Fruit fly (Drosophila melanogaster) whole organism, embryonic: ENCODE data around the gene AlaRS-m.

Source experiments
- B-H1 ChIP-seq: fragments of 200-800 bp; sonication (Bioruptor generic); IDR thresholded peaks from 3 replicates; pipeline ENCODE4 v1.3.6; 2022; ENCODE audit warnings: missing biosample characterization, missing genetic modification characterization
- Bdp1 ChIP-seq: fragments of 200-800 bp; sonication (Bioruptor generic); optimal IDR thresholded peaks from 3 replicates; lab custom pipeline; 2016; ENCODE audit warnings: missing biosample characterization, missing genetic modification characterization
- Bteb2 ChIP-seq: fragments of 200-800 bp; sonication (Bioruptor generic); optimal IDR thresholded peaks from 2 replicates; lab custom pipeline; 2016; ENCODE audit warnings: missing biosample characterization, missing genetic modification characterization
- CG1024 ChIP-seq: fragments of 200-800 bp; sonication (Bioruptor generic); IDR thresholded peaks from 2 replicates; pipeline ENCODE4 v1.3.6; 2022; ENCODE audit warnings: missing biosample characterization, missing genetic modification characterization
- CG10565 ChIP-seq: fragments of 200-800 bp; sonication (Bioruptor generic); optimal IDR thresholded peaks from 3 replicates; lab custom pipeline; 2016; ENCODE audit warnings: missing biosample characterization, mild to moderate bottlenecking, missing genetic modification characterization
- CG11247 ChIP-seq: fragments of 200-800 bp; sonication (Bioruptor generic); IDR thresholded peaks from 2 replicates; pipeline ENCODE4 v1.3.6; 2022; ENCODE audit warnings: missing biosample characterization, missing genetic modification characterization
- CG12219 ChIP-seq: fragments of 200-800 bp; sonication (Bioruptor generic); optimal IDR thresholded peaks from 3 replicates; lab custom pipeline; 2018; ENCODE audit warnings: missing biosample characterization, mild to moderate bottlenecking, missing genetic modification characterization
- CG12769 ChIP-seq: fragments of 200-800 bp; sonication (Bioruptor generic); optimal IDR thresholded peaks from 2 replicates; lab custom pipeline; 2019; ENCODE audit warnings: missing biosample characterization, mild to moderate bottlenecking, missing genetic modification characterization, moderate library complexity
- CG13775 ChIP-seq: fragments of 200-800 bp; sonication (Bioruptor generic); optimal IDR thresholded peaks from 3 replicates; lab custom pipeline; 2017; ENCODE audit warnings: missing biosample characterization, mild to moderate bottlenecking, missing genetic modification characterization
- CG14710 ChIP-seq: fragments of 200-800 bp; sonication (Bioruptor generic); optimal IDR thresholded peaks from 3 replicates; lab custom pipeline; 2019; ENCODE audit warnings: missing biosample characterization, mild to moderate bottlenecking, missing genetic modification characterization, moderate library complexity
- CG15514 ChIP-seq: fragments of 200-800 bp; sonication (Bioruptor generic); optimal IDR thresholded peaks from 3 replicates; lab custom pipeline; 2017; ENCODE audit warnings: missing biosample characterization, missing genetic modification characterization, mild to moderate bottlenecking, moderate library complexity, missing genetic modification reagents
- CG18011 ChIP-seq: fragments of 200-800 bp; sonication (Bioruptor generic); optimal IDR thresholded peaks from 2 replicates; lab custom pipeline; 2017; ENCODE audit warnings: missing biosample characterization, missing genetic modification characterization, mild to moderate bottlenecking, moderate library complexity, missing genotype
- CG2199 ChIP-seq: fragments of 200-800 bp; sonication (Bioruptor generic); IDR thresholded peaks from 3 replicates; pipeline ENCODE4 v1.3.6; 2022; ENCODE audit warnings: missing biosample characterization, missing genetic modification characterization
- CG2712 ChIP-seq: fragments of 200-800 bp; optimal IDR thresholded peaks from 3 replicates; lab custom pipeline; 2019; ENCODE audit warnings: missing biosample characterization, mild to moderate bottlenecking, missing genetic modification characterization, moderate library complexity
- CG34376 ChIP-seq: fragments of 200-800 bp; sonication (Bioruptor generic); optimal IDR thresholded peaks from 2 replicates; lab custom pipeline; 2018; ENCODE audit warnings: missing biosample characterization, mild to moderate bottlenecking, missing genetic modification characterization
- CG3726 ChIP-seq: fragments of 200-800 bp; sonication (Bioruptor generic); IDR thresholded peaks from 3 replicates; pipeline ENCODE4, ENCODE4 v1.3.6; 2022; ENCODE audit warnings: missing biosample characterization, missing genetic modification characterization
- CG3838 ChIP-seq: fragments of 200-800 bp; sonication (Bioruptor generic); optimal IDR thresholded peaks from 3 replicates; lab custom pipeline; 2016; ENCODE audit warnings: missing biosample characterization, missing genetic modification characterization
- CG4360 ChIP-seq: fragments of 200-800 bp; sonication (Bioruptor generic); IDR thresholded peaks from 2 replicates; pipeline ENCODE4 v1.3.6; 2022; ENCODE audit warnings: missing biosample characterization, missing genetic modification characterization
- CG5953 ChIP-seq: fragments of 200-800 bp; sonication (Bioruptor generic); IDR thresholded peaks from 2 replicates; pipeline ENCODE4 v1.3.6; 2022; ENCODE audit warnings: missing biosample characterization, missing genetic modification characterization
- CG7556 ChIP-seq: fragments of 200-800 bp; sonication (Bioruptor generic); optimal IDR thresholded peaks from 2 replicates; lab custom pipeline; 2017; ENCODE audit warnings: missing biosample characterization, mild to moderate bottlenecking, missing genetic modification characterization
- CG8089 ChIP-seq: fragments of 200-800 bp; sonication (Bioruptor generic); optimal IDR thresholded peaks from 3 replicates; lab custom pipeline; 2016; ENCODE audit warnings: missing biosample characterization, missing genetic modification characterization
- CG8281 ChIP-seq: fragments of 200-800 bp; sonication (Bioruptor generic); optimal IDR thresholded peaks from 2 replicates; lab custom pipeline; 2018; ENCODE audit warnings: missing biosample characterization, mild to moderate bottlenecking, missing genetic modification characterization, moderate library complexity
- CG8924 ChIP-seq: fragments of 200-800 bp; optimal IDR thresholded peaks from 3 replicates; lab custom pipeline; 2019; ENCODE audit warnings: missing biosample characterization, mild to moderate bottlenecking, missing genetic modification characterization, moderate library complexity
- CG9727 ChIP-seq: fragments of 200-800 bp; sonication (Bioruptor generic); optimal IDR thresholded peaks from 3 replicates; lab custom pipeline; 2017; ENCODE audit warnings: missing biosample characterization, mild to moderate bottlenecking, missing genetic modification characterization
- Chrac-16 ChIP-seq: fragments of 200-800 bp; sonication (Bioruptor generic); optimal IDR thresholded peaks from 3 replicates; lab custom pipeline; 2016; ENCODE audit warnings: missing biosample characterization, missing genetic modification characterization
- Dp ChIP-seq: fragments of 200-800 bp; sonication (Bioruptor generic); optimal IDR thresholded peaks from 2 replicates; lab custom pipeline; 2018; ENCODE audit warnings: missing biosample characterization, mild to moderate bottlenecking, missing genetic modification characterization, moderate library complexity
- Ets65A ChIP-seq: fragments of 200-800 bp; sonication (Bioruptor generic); peaks from one replicate; lab custom pipeline; 2016; ENCODE audit warnings: missing biosample characterization, missing genetic modification characterization
- Hmr ChIP-seq: fragments of 200-800 bp; sonication (Bioruptor generic); optimal IDR thresholded peaks from 3 replicates; lab custom pipeline; 2017; ENCODE audit warnings: mild to moderate bottlenecking, missing biosample characterization, missing genetic modification reagents, missing genetic modification characterization
- Hmx ChIP-seq: fragments of 200-800 bp; sonication (Bioruptor generic); optimal IDR thresholded peaks from 2 replicates; lab custom pipeline; 2016; ENCODE audit warnings: missing biosample characterization, missing genetic modification characterization
- Ravus ChIP-seq: fragments of 200-800 bp; sonication (Bioruptor generic); IDR thresholded peaks from 2 replicates; pipeline ENCODE4 v1.3.6; 2022; ENCODE audit warnings: missing biosample characterization, missing genetic modification characterization
- Scr ChIP-seq: fragments of 200-800 bp; sonication (Bioruptor generic); IDR thresholded peaks from 2 replicates; pipeline ENCODE4 v1.3.6; 2022; ENCODE audit warnings: missing biosample characterization, missing genetic modification characterization; ENCODE audit not compliant: partially characterized antibody
- Side ChIP-seq: fragments of 200-800 bp; sonication (Bioruptor generic); optimal IDR thresholded peaks from 2 replicates; lab custom pipeline; 2016; ENCODE audit warnings: missing biosample characterization, missing genetic modification characterization
- ap ChIP-seq: fragments of 200-800 bp; sonication (Bioruptor generic); IDR thresholded peaks from 2 replicates; pipeline ENCODE4 v1.3.6; 2022; ENCODE audit warnings: missing biosample characterization, missing genetic modification characterization
- bbx ChIP-seq: fragments of 200-800 bp; sonication (Bioruptor generic); IDR thresholded peaks from 2 replicates; pipeline ENCODE4 v1.3.6; 2022; ENCODE audit warnings: missing biosample characterization, missing genetic modification characterization; ENCODE audit not compliant: partially characterized antibody
- bigmax ChIP-seq: fragments of 200-800 bp; sonication (Bioruptor generic); optimal IDR thresholded peaks from 2 replicates; lab custom pipeline; 2018; ENCODE audit warnings: missing biosample characterization, mild to moderate bottlenecking, missing genetic modification characterization
- da ChIP-seq: fragments of 200-800 bp; sonication (Bioruptor generic); optimal IDR thresholded peaks from 2 replicates; lab custom pipeline; 2016; ENCODE audit warnings: missing biosample characterization, missing genetic modification characterization
- disco-r ChIP-seq: fragments of 200-800 bp; sonication (Bioruptor generic); optimal IDR thresholded peaks from 2 replicates; lab custom pipeline; 2016; ENCODE audit warnings: missing biosample characterization, missing genetic modification characterization
- h ChIP-seq: fragments of >200 bp; optimal IDR thresholded peaks from 2 replicates; lab custom pipeline; 2017
- hkb ChIP-seq, 2 experiments: fragments of 200-800 bp in 1 of 2; fragments of >200 bp in 1 of 2; sonication (Bioruptor generic) in 1 of 2; IDR thresholded peaks in 1 of 2; optimal IDR thresholded peaks in 1 of 2; 2 replicates each; pipeline versions ENCODE4 v1.3.6 to Lab custom; 2017 to 2022; ENCODE audit warnings: missing biosample characterization in 1 of 2, missing genetic modification characterization in 1 of 2
- insv ChIP-seq, 2 experiments: fragments of 200-800 bp; sonication (Bioruptor generic); optimal IDR thresholded peaks; 3 replicates each; lab custom pipeline; 2016 to 2018; ENCODE audit warnings: missing biosample characterization in 2 of 2, missing genetic modification characterization in 2 of 2
- jigr1 ChIP-seq: fragments of 200-800 bp; sonication (Bioruptor generic); IDR thresholded peaks from 3 replicates; pipeline ENCODE4 v1.3.6; 2022; ENCODE audit warnings: missing biosample characterization, missing genetic modification characterization
- jing ChIP-seq: fragments of 200-800 bp; sonication (Bioruptor generic); optimal IDR thresholded peaks from 2 replicates; lab custom pipeline; 2018; ENCODE audit warnings: missing biosample characterization, mild to moderate bottlenecking, missing genetic modification characterization
- kay ChIP-seq: fragments of 200-800 bp; sonication (Bioruptor generic); optimal IDR thresholded peaks from 2 replicates; lab custom pipeline; 2016; ENCODE audit warnings: missing biosample characterization, missing genetic modification characterization
- nom ChIP-seq: fragments of 200-800 bp; sonication (Bioruptor generic); optimal IDR thresholded peaks from 2 replicates; lab custom pipeline; 2017; ENCODE audit warnings: missing biosample characterization, missing genetic modification characterization, mild to moderate bottlenecking, moderate library complexity, missing genetic modification reagents
- seq ChIP-seq: fragments of 200-800 bp; sonication (Bioruptor generic); IDR thresholded peaks from 2 replicates; pipeline ENCODE4 v1.3.6; 2022; ENCODE audit warnings: missing biosample characterization, missing genetic modification characterization
- unpg ChIP-seq: fragments of 200-800 bp; sonication (Bioruptor generic); optimal IDR thresholded peaks from 3 replicates; lab custom pipeline; 2018; ENCODE audit warnings: missing biosample characterization, mild to moderate bottlenecking, missing genetic modification characterization, moderate library complexity
- vvl ChIP-seq: fragments of 200-800 bp; sonication (Bioruptor generic); IDR thresholded peaks from 2 replicates; pipeline ENCODE4 v1.3.6; 2022; ENCODE audit warnings: missing biosample characterization, missing genetic modification characterization
- zen2 ChIP-seq: fragments of 200-800 bp; sonication (Bioruptor generic); IDR thresholded peaks from 3 replicates; pipeline ENCODE4 v1.3.6; 2022; ENCODE audit warnings: missing biosample characterization, missing genetic modification characterization; ENCODE audit not compliant: partially characterized antibody

The AlaRS-m gene

DNA sequence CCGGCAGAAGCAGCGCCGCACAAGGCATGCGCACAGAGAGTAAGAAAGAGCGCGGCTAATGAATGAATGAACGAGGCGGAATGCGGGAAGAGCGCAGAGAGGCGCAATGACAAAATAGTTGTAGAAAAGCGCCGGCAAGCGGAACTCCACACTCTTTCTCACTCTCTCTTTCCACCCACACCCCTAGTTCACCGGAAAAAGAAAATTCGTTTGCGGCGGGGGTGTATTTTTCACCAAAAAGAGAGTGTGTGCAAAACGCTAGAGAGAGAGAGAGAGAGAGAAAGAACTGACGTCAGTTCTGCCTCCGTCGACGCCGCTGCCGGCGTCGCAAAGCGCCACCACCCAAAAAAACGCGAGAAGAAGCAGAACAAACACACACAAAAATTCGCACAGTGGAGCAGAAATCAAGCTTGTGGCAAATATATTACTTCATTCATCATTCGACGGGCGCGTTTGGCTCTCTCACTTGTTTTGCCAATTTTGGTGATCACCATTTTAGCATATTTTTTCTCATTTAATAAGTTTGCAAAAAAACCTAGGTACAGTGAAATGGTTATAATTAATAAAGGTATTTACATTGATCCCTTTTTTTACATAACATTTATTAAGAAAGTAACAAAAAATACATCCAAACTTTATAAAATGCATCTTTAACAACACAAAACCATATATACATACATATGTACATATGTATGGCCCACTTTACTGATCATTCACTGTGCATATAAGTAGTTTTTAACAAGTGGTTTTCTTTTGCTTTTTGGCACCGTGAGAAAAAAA is 39.2 kb downstream of the AlaRS-m start (continued):
- peak; percentile 9 for TF ChIP-seq nom (GFP tag; lab: Kevin White, UChicago)
- no peak for TF ChIP-seq CG10565 (GFP tag; lab: Kevin White, UChicago)
- TF ChIP-seq Dp = no peak
- TF ChIP-seq Scr = peak; percentile 47
- peak; percentile 30; the same call in 2 of the 3 replicates for TF ChIP-seq B-H1 (GFP tag; lab: Robert Waterston, UW)
- TF ChIP-seq CG4360 (GFP tag; lab: Robert Waterston, UW) = no peak; the same call in 1 of the 2 replicates
- TF ChIP-seq CG8281 (tag; lab: Kevin White, UChicago) = no peak
- no peak for TF ChIP-seq Bdp1 (GFP tag; lab: Kevin White, UChicago)
- no peak for TF ChIP-seq CG11247 (GFP tag; lab: Robert Waterston, UW)
- TF ChIP-seq CG9727 (GFP tag; lab: Kevin White, UChicago) = peak; percentile 64
- TF ChIP-seq CG1024 = no peak
- peak; percentile 66 for TF ChIP-seq CG13775 (GFP tag; lab: Kevin White, UChicago)
- no peak for TF ChIP-seq insv (GFP tag; optimal IDR thresholded peaks at IDR 0.05; lab: Kevin White, UChicago)
- peak; percentile 31 for TF ChIP-seq CG18011 (GFP tag; lab: Kevin White, UChicago)
- TF ChIP-seq CG2712 (tag; lab: Kevin White, UChicago) = peak; percentile 57
- TF ChIP-seq CG3838 = no peak
- TF ChIP-seq seq = peak; percentile 41
- no peak for TF ChIP-seq jigr1 (GFP tag; lab: Robert Waterston, UW)
- TF ChIP-seq jing (GFP tag; lab: Kevin White, UChicago) = no peak
- no peak for TF ChIP-seq bigmax
- TF ChIP-seq CG8089 (GFP tag; lab: Kevin White, UChicago) = no peak
- TF ChIP-seq Hmr (GFP tag; lab: Kevin White, UChicago) = peak; percentile 55
- no peak for TF ChIP-seq hkb (optimal IDR thresholded peaks at IDR 0.05; lab: Kevin White, UChicago)
- TF ChIP-seq hkb (GFP tag; IDR thresholded peaks at IDR 0.05; lab: Robert Waterston, UW) = peak; percentile 55; the same call in 1 of the 2 replicates
- peak; percentile 53 for TF ChIP-seq Ets65A (GFP tag; lab: Kevin White, UChicago)
- peak; percentile 37 for TF ChIP-seq Chrac-16
- no peak for TF ChIP-seq CG15514 (GFP tag; lab: Kevin White, UChicago)
- peak; percentile 9 for TF ChIP-seq CG34376 (GFP tag; lab: Kevin White, UChicago)
- TF ChIP-seq CG2199 (GFP tag; lab: Robert Waterston, UW) = no peak
- peak; percentile 24 for TF ChIP-seq CG8924 (tag; lab: Kevin White, UChicago)
- peak; percentile 7 for TF ChIP-seq CG14710 (tag; lab: Kevin White, UChicago)
- peak; percentile 19 for TF ChIP-seq kay (GFP tag; lab: Kevin White, UChicago)
- TF ChIP-seq h (lab: Kevin White, UChicago) = no peak
- TF ChIP-seq bbx (GFP tag; lab: Robert Waterston, UW) = no peak
- no peak for TF ChIP-seq disco-r (GFP tag; lab: Kevin White, UChicago)
- no peak for TF ChIP-seq CG3726
- peak; percentile 4 for TF ChIP-seq CG12219 (GFP tag; lab: Kevin White, UChicago)
- peak; percentile 20 for TF ChIP-seq unpg (GFP tag; lab: Kevin White, UChicago)
- no peak for TF ChIP-seq Side (GFP tag; lab: Kevin White, UChicago)
- no peak for TF ChIP-seq ap (GFP tag; lab: Robert Waterston, UW)
- TF ChIP-seq Hmx (GFP tag; lab: Kevin White, UChicago) = no peak
- TF ChIP-seq da (GFP tag; lab: Kevin White, UChicago) = no peak
- TF ChIP-seq Bteb2 (GFP tag; lab: Kevin White, UChicago) = peak; percentile 19
- peak; percentile 61; the same call in 1 of the 2 replicates for TF ChIP-seq vvl (GFP tag; lab: Robert Waterston, UW)
- TF ChIP-seq CG12769 (tag; lab: Kevin White, UChicago) = no peak
- TF ChIP-seq CG5953 = 0 out of 2 replicates have a peak, but pooled peaks have one; percentile 10
- TF ChIP-seq Ravus = no peak
- peak; percentile 70 for TF ChIP-seq CG7556 (GFP tag; lab: Kevin White, UChicago)
- TF ChIP-seq zen2 (GFP tag; lab: Robert Waterston, UW) = peak; percentile 40; the same call in 2 of the 3 replicates
